Fruit fly (Drosophila melanogaster) whole organism, embryonic: Measurements from ENCODE around the gene CG4271.
A peak's percentile ranks its signal among the peaks of the same experiment; 100 is the strongest.

ENCODE experiments used
- Ada2b ChIP-seq: fragments of 200-800 bp; sonication (Bioruptor generic); IDR thresholded peaks from 2 replicates; pipeline ENCODE4 v1.3.6; 2022; ENCODE audit warnings: missing biosample characterization, missing genetic modification characterization
- CG10274 ChIP-seq: fragments of 200-800 bp; sonication (Bioruptor generic); optimal IDR thresholded peaks from 3 replicates; lab custom pipeline; 2017; ENCODE audit warnings: missing biosample characterization, mild to moderate bottlenecking, missing genetic modification characterization
- CG11695 ChIP-seq: fragments of 200-800 bp; sonication (Bioruptor generic); IDR thresholded peaks from 3 replicates; pipeline ENCODE4 v1.3.6; 2022; ENCODE audit warnings: missing biosample characterization, missing genetic modification characterization
- CG14014 ChIP-seq: fragments of 200-800 bp; sonication (Bioruptor generic); IDR thresholded peaks from 2 replicates; pipeline ENCODE4 v1.3.6; 2022; ENCODE audit warnings: missing biosample characterization, missing genetic modification characterization
- CG15601 ChIP-seq: fragments of 200-800 bp; sonication (Bioruptor generic); optimal IDR thresholded peaks from 3 replicates; lab custom pipeline; 2019; ENCODE audit warnings: missing biosample characterization, mild to moderate bottlenecking, missing genetic modification characterization, moderate library complexity
- CG16863 ChIP-seq: fragments of 200-800 bp; sonication (Bioruptor generic); optimal IDR thresholded peaks from 3 replicates; lab custom pipeline; 2016; ENCODE audit warnings: missing biosample characterization, missing genetic modification characterization
- CG17359 ChIP-seq: fragments of 200-800 bp; sonication (Bioruptor generic); optimal IDR thresholded peaks from 3 replicates; lab custom pipeline; 2018; ENCODE audit warnings: missing biosample characterization, mild to moderate bottlenecking, missing genetic modification characterization, moderate library complexity
- CG17802 ChIP-seq: fragments of 200-800 bp; sonication (Bioruptor generic); optimal IDR thresholded peaks from 2 replicates; lab custom pipeline; 2018; ENCODE audit warnings: missing biosample characterization, mild to moderate bottlenecking, missing genetic modification characterization, moderate library complexity
- CG18011 ChIP-seq: fragments of 200-800 bp; sonication (Bioruptor generic); optimal IDR thresholded peaks from 2 replicates; lab custom pipeline; 2017; ENCODE audit warnings: missing biosample characterization, missing genetic modification characterization, mild to moderate bottlenecking, moderate library complexity, missing genotype
- CG18599 ChIP-seq: fragments of 200-800 bp; sonication (Bioruptor generic); optimal IDR thresholded peaks from 3 replicates; lab custom pipeline; 2017; ENCODE audit warnings: missing biosample characterization, missing genetic modification characterization, mild to moderate bottlenecking, moderate library complexity, missing genetic modification reagents
- CG2678 ChIP-seq: fragments of 200-800 bp; sonication (Bioruptor generic); optimal IDR thresholded peaks from 3 replicates; lab custom pipeline; 2019; ENCODE audit warnings: missing biosample characterization, mild to moderate bottlenecking, missing genetic modification characterization, moderate library complexity
- CG30403 ChIP-seq: fragments of 200-800 bp; sonication (Bioruptor generic); optimal IDR thresholded peaks from 3 replicates; lab custom pipeline; 2016; ENCODE audit warnings: missing biosample characterization, missing genetic modification characterization
- CG3163 ChIP-seq: fragments of 200-800 bp; sonication (Bioruptor generic); optimal IDR thresholded peaks from 3 replicates; lab custom pipeline; 2016; ENCODE audit warnings: missing biosample characterization, missing genetic modification characterization
- CG3847 ChIP-seq: fragments of 200-800 bp; sonication (Bioruptor generic); IDR thresholded peaks from 2 replicates; pipeline ENCODE4 v1.3.6; 2022; ENCODE audit warnings: missing biosample characterization, missing genetic modification characterization
- CG6175 ChIP-seq: fragments of 200-800 bp; sonication (Bioruptor generic); IDR thresholded peaks from 3 replicates; pipeline ENCODE4 v1.3.6; 2022; ENCODE audit warnings: missing biosample characterization, missing genetic modification characterization
- CG8388 ChIP-seq: fragments of 200-800 bp; sonication (Bioruptor generic); optimal IDR thresholded peaks from 2 replicates; lab custom pipeline; 2019; ENCODE audit warnings: missing biosample characterization, mild to moderate bottlenecking, missing genetic modification characterization, moderate library complexity
- CG9215 ChIP-seq: fragments of 200-800 bp; sonication (Bioruptor generic); IDR thresholded peaks from 2 replicates; pipeline ENCODE4 v1.3.6; 2022; ENCODE audit warnings: missing biosample characterization, missing genetic modification characterization
- CG9876 ChIP-seq: fragments of 200-800 bp; sonication (Bioruptor generic); optimal IDR thresholded peaks from 2 replicates; lab custom pipeline; 2016; ENCODE audit warnings: missing biosample characterization, missing genetic modification characterization
- Deaf1 ChIP-seq: fragments of 200-800 bp; optimal IDR thresholded peaks from 3 replicates; lab custom pipeline; 2019; ENCODE audit warnings: missing biosample characterization, mild to moderate bottlenecking, missing genetic modification characterization, moderate library complexity
- Fer3 ChIP-seq: fragments of 200-800 bp; sonication (Bioruptor generic); optimal IDR thresholded peaks from 2 replicates; lab custom pipeline; 2018; ENCODE audit warnings: missing biosample characterization, mild to moderate bottlenecking, missing genetic modification characterization, moderate library complexity
- HLH54F ChIP-seq: fragments of 200-800 bp; sonication (Bioruptor generic); optimal IDR thresholded peaks from 3 replicates; lab custom pipeline; 2016; ENCODE audit warnings: missing biosample characterization, missing genetic modification characterization
- Hr51 ChIP-seq, 2 experiments: fragments of 200-800 bp; sonication (Bioruptor generic); optimal IDR thresholded peaks; 2 replicates in 1 of 2; 3 replicates in 1 of 2; lab custom pipeline; 2016 to 2018; ENCODE audit warnings: missing biosample characterization in 2 of 2, missing genetic modification characterization in 2 of 2, mild to moderate bottlenecking in 1 of 2, moderate library complexity in 1 of 2
- Hr78 ChIP-seq, 2 experiments: fragments of 200-800 bp in 1 of 2; fragments of >200 bp in 1 of 2; sonication (Bioruptor generic) in 1 of 2; optimal IDR thresholded peaks; 2 replicates each; lab custom pipeline; 2017 to 2019; ENCODE audit warnings: missing biosample characterization in 2 of 2, missing genetic modification characterization in 2 of 2, mild to moderate bottlenecking in 1 of 2, moderate library complexity in 1 of 2
- Myb ChIP-seq: fragments of 200-800 bp; sonication (Bioruptor generic); optimal IDR thresholded peaks from 2 replicates; lab custom pipeline; 2016; ENCODE audit warnings: missing biosample characterization, missing genetic modification characterization
- Oaz ChIP-seq: fragments of 200-800 bp; sonication (Bioruptor generic); IDR thresholded peaks from 2 replicates; pipeline ENCODE4 v1.3.6; 2022; ENCODE audit warnings: missing biosample characterization, missing genetic modification characterization
- Optix ChIP-seq: fragments of 200-800 bp; sonication (Bioruptor generic); IDR thresholded peaks from 3 replicates; pipeline ENCODE4 v1.3.6; 2022; ENCODE audit warnings: missing biosample characterization, missing genetic modification characterization
- Stat92E ChIP-seq, 3 experiments: fragments of >200 bp in 2 of 3; fragments of 200-800 bp in 1 of 3; sonication (Bioruptor generic) in 1 of 3; optimal IDR thresholded peaks; 2 replicates each; lab custom pipeline; 2017 to 2019; ENCODE audit warnings: missing biosample characterization in 3 of 3, missing genetic modification characterization in 3 of 3, mild to moderate bottlenecking in 1 of 3, moderate library complexity in 1 of 3
- Trl ChIP-seq, 3 experiments: fragments of >200 bp in 2 of 3; fragments of 200-800 bp in 1 of 3; sonication (Bioruptor generic) in 1 of 3; optimal IDR thresholded peaks; 2 replicates in 1 of 3; 3 replicates in 2 of 3; lab custom pipeline; 2016 to 2017; ENCODE audit warnings: missing biosample characterization in 1 of 3, missing genetic modification characterization in 1 of 3
- ash1 ChIP-seq: fragments of 200-800 bp; sonication (Bioruptor generic); optimal IDR thresholded peaks from 2 replicates; lab custom pipeline; 2018; ENCODE audit warnings: missing biosample characterization, mild to moderate bottlenecking, missing genetic modification characterization
- cwo ChIP-seq: fragments of 200-800 bp; sonication (Bioruptor generic); optimal IDR thresholded peaks from 3 replicates; lab custom pipeline; 2017; ENCODE audit warnings: missing biosample characterization, missing genetic modification characterization, mild to moderate bottlenecking, moderate library complexity, missing genetic modification reagents
- fu2 ChIP-seq: fragments of 200-800 bp; sonication (Bioruptor generic); optimal IDR thresholded peaks from 2 replicates; lab custom pipeline; 2016; ENCODE audit warnings: missing biosample characterization, missing genetic modification characterization
- ham ChIP-seq: fragments of 200-800 bp; sonication (Bioruptor generic); IDR thresholded peaks from 2 replicates; pipeline ENCODE4 v1.3.6; 2022; ENCODE audit warnings: missing biosample characterization, missing genetic modification characterization
- jing ChIP-seq: fragments of 200-800 bp; sonication (Bioruptor generic); optimal IDR thresholded peaks from 2 replicates; lab custom pipeline; 2018; ENCODE audit warnings: missing biosample characterization, mild to moderate bottlenecking, missing genetic modification characterization
- lmd ChIP-seq: fragments of 200-800 bp; sonication (Bioruptor generic); IDR thresholded peaks from 2 replicates; pipeline ENCODE4 v1.3.6; 2022; ENCODE audit warnings: missing biosample characterization, missing genetic modification characterization
- mam ChIP-seq: fragments of 200-800 bp; sonication (Bioruptor generic); optimal IDR thresholded peaks from 3 replicates; lab custom pipeline; 2016; ENCODE audit warnings: missing biosample characterization, missing genetic modification characterization
- repo ChIP-seq: fragments of 200-800 bp; sonication (Bioruptor generic); optimal IDR thresholded peaks from 2 replicates; lab custom pipeline; 2016; ENCODE audit warnings: missing biosample characterization, missing genetic modification characterization
- seq ChIP-seq: fragments of 200-800 bp; sonication (Bioruptor generic); IDR thresholded peaks from 2 replicates; pipeline ENCODE4 v1.3.6; 2022; ENCODE audit warnings: missing biosample characterization, missing genetic modification characterization
- slbo ChIP-seq: fragments of 200-800 bp; sonication (Bioruptor generic); IDR thresholded peaks from 2 replicates; pipeline ENCODE4 v1.3.6; 2022; ENCODE audit warnings: missing biosample characterization, missing genetic modification characterization
- tio ChIP-seq: fragments of 200-800 bp; sonication (Bioruptor generic); optimal IDR thresholded peaks from 2 replicates; lab custom pipeline; 2017; ENCODE audit warnings: missing biosample characterization, missing genetic modification characterization, inconsistent platforms
- ttk ChIP-seq: fragments of 200-800 bp; sonication (Bioruptor generic); IDR thresholded peaks from 2 replicates; pipeline ENCODE4 v2.1.2; 2022; ENCODE audit warnings: missing biosample characterization, missing genetic modification characterization
- vfl ChIP-seq: fragments of 200-800 bp; sonication (Bioruptor generic); optimal IDR thresholded peaks from 2 replicates; lab custom pipeline; 2016; ENCODE audit warnings: missing biosample characterization, missing genetic modification characterization
- zen2 ChIP-seq: fragments of 200-800 bp; sonication (Bioruptor generic); IDR thresholded peaks from 3 replicates; pipeline ENCODE4 v1.3.6; 2022; ENCODE audit warnings: missing biosample characterization, missing genetic modification characterization; ENCODE audit not compliant: partially characterized antibody

The CG4271 gene

dm6 chr2L:2290638-2291037 is 5.7 kb downstream of the CG4271 start, which contains the start of gene robl22E:
TSS of gene robl22E (minus strand) at chr2L:2290738.
- TF ChIP-seq HLH54F (GFP tag; lab: Kevin White, UChicago), result no peak
- TF ChIP-seq fu2 (GFP tag; lab: Kevin White, UChicago), result no peak
- no peak for TF ChIP-seq zen2 (GFP tag; lab: Robert Waterston, UW)
- TF ChIP-seq repo (GFP tag; lab: Kevin White, UChicago), result no peak
- no peak for TF ChIP-seq CG6175
- no peak for TF ChIP-seq cwo (GFP tag; lab: Kevin White, UChicago)
- no peak for TF ChIP-seq Hr51 (GFP tag; optimal IDR thresholded peaks at IDR 0.05; lab: Kevin White, UChicago)
- TF ChIP-seq CG18011 (GFP tag; lab: Kevin White, UChicago), result no peak

dm6 chr2L:2299803-2300202 is 14.8 kb downstream of the CG4271 start, which contains the start of gene CG31949:
TSS of gene CG31949 (plus strand) at chr2L:2300103.
- TF ChIP-seq CG9876 (GFP tag; lab: Kevin White, UChicago) (no peak), mam (no peak), ham (GFP tag; lab: Robert Waterston, UW) (no peak), jing (GFP tag; lab: Kevin White, UChicago) (no peak)

dm6 chr2L:2307648-2308047 is 22.7 kb downstream of the CG4271 start, which contains the start of gene CG16995:
TSS of gene CG16995 (plus strand) at chr2L:2307948.
- TF ChIP-seq vfl (GFP tag; lab: Kevin White, UChicago) (no peak), ash1 (no peak), CG30403 (GFP tag; lab: Kevin White, UChicago) (no peak), Stat92E (GFP tag; optimal IDR thresholded peaks at IDR 0.05; lab: Kevin White, UChicago) (no peak), CG15601 (tag; lab: Kevin White, UChicago) (no peak), Ada2b (GFP tag; lab: Robert Waterston, UW) (no peak), tio (GFP tag; lab: Kevin White, UChicago) (no peak)

dm6 chr2L:2311449-2311848 is 26.5 kb downstream of the CG4271 start, which contains the start of gene eys:
TSS of gene eys (plus strand) at chr2L:2311680.
- TF ChIP-seq CG17359 (tag; lab: Kevin White, UChicago) (no peak), Fer3 (tag; lab: Kevin White, UChicago) (no peak), CG16863 (no peak), Trl (optimal IDR thresholded peaks at IDR 0.05; lab: Kevin White, UChicago) (peak; percentile 11 to 29), Trl (GFP tag; optimal IDR thresholded peaks at IDR 0.05; lab: Kevin White, UChicago) (no peak), Hr78 (GFP tag; optimal IDR thresholded peaks at IDR 0.05; lab: Kevin White, UChicago) (no peak), Deaf1 (tag; lab: Kevin White, UChicago) (peak; percentile 90), CG3163 (GFP tag; lab: Kevin White, UChicago) (peak; percentile 29), CG8388 (GFP tag; lab: Kevin White, UChicago) (no peak), CG14014 (GFP tag; lab: Robert Waterston, UW) (0 out of 2 replicates have a peak, but pooled peaks have one; percentile 15)
- TF ChIP-seq, all 482 proteins: peak for 4

- TF ChIP-seq CG2678 (tag; lab: Kevin White, UChicago), result peak; percentile 36
- peak; percentile 6; the same call in 1 of the 3 replicates for TF ChIP-seq Optix
- 0 out of 2 replicates have a peak, but pooled peaks have one; percentile 13 for TF ChIP-seq lmd (GFP tag; lab: Robert Waterston, UW)
- no peak for TF ChIP-seq seq (GFP tag; lab: Robert Waterston, UW)
- TF ChIP-seq slbo, result peak; percentile 39; the same call in 1 of the 2 replicates
- no peak for TF ChIP-seq CG18011 (GFP tag; lab: Kevin White, UChicago)
- 0 out of 2 replicates have a peak, but pooled peaks have one; percentile 12 for TF ChIP-seq Oaz (GFP tag; lab: Robert Waterston, UW)
- peak; percentile 34 for TF ChIP-seq CG3847
- 0 out of 3 replicates have a peak, but pooled peaks have one; percentile 13 for TF ChIP-seq CG11695 (GFP tag; lab: Robert Waterston, UW)
- TF ChIP-seq CG17802 (tag; lab: Kevin White, UChicago), result no peak
- TF ChIP-seq Myb (GFP tag; lab: Kevin White, UChicago), result no peak
- TF ChIP-seq CG18599 (GFP tag; lab: Kevin White, UChicago), result peak; percentile 68
- 0 out of 2 replicates have a peak, but pooled peaks have one; percentile 31 for TF ChIP-seq ttk
- TF ChIP-seq CG9215, result peak; percentile 31; the same call in 1 of the 2 replicates
- peak; percentile 48 for TF ChIP-seq cwo (GFP tag; lab: Kevin White, UChicago)
- no peak for TF ChIP-seq CG10274 (GFP tag; lab: Kevin White, UChicago)
Observed at dm6 chr2L:2314165-2314564, 29.2 kb downstream of the CG4271 start.
